Fruit fly (Drosophila melanogaster): ENCODE measurements around the gene HtrA2.

DNA sequence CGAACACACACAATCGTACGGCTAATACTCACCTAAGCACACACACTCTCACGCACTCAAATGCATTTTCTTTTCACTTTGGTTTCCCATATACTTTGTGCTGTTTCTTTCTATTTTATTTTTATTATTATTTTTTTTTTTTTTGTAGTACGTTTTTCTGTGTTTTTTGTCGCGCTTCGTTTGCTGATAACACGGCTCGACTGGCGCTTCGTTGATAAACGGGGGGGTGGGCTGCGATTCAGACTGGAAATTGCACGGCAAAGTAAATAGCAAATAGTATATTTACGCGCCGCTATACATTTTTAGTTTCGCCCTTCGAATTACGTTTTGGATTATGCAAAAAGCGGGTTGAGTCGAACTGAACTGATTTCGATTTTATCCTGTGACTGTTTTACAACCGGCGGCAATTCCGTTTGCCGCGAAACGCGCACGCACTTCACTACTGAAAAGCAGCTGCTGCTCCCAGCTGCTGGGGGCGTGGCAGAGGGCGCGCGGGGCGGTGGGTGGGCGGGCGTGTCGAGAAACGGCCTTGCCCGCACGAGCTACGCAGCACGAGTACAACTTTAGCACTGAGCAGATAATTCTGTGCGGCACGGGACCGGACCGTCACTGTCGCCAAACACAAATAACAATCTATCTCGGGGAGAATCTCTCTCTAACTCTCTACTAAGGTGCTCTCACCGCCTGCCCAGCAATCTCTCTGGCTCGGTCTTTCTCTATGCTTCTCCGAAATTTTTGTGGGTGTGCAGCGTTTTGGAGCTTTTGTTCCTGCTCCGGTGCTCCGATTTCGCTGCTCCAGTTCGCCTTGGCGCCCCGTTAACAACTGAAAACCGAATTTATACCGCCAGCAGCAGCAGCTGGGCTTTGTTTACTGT lies 46.2 kb upstream of the HtrA2 start, which contains the start of gene Pde6:
- no peak for TF ChIP-seq insv (optimal IDR thresholded peaks at IDR 0.05)
- TF ChIP-seq psq (optimal IDR thresholded peaks at IDR 0.05), result no peak
- no peak for TF ChIP-seq Sin3A (optimal IDR thresholded peaks at IDR 0.05)
